Worm (Caenorhabditis elegans) whole organism, L4 larva: ENCODE measurements around the gene paqr-3.

Source experiments
- T26A8.4 ChIP-seq: fragments of 200-800 bp; sonication (Bioruptor generic); IDR thresholded peaks from 2 replicates; pipeline ENCODE4 v1.3.6; 2022; ENCODE audit warnings: missing genetic modification characterization, missing compliant biosample characterization
- ZK546.5 ChIP-seq, 2 experiments: sonication (generic microtip); optimal IDR thresholded peaks; 2 replicates each; lab custom pipeline; 2017; ENCODE audit warnings: missing biosample characterization in 2 of 2, missing genetic modification characterization in 2 of 2
- aha-1 ChIP-seq: fragments of 150-350 bp; peaks from one replicate; lab custom pipeline; 2014; ENCODE audit warnings: missing biosample characterization, missing genetic modification characterization
- lin-13 ChIP-seq: fragments of 150-350 bp; optimal IDR thresholded peaks from 2 replicates; lab custom pipeline; 2014; ENCODE audit warnings: missing biosample characterization, missing genetic modification reagents, missing genetic modification characterization
- mdl-1 ChIP-seq, 2 experiments: fragments of 150-350 bp in 1 of 2; sonication (generic microtip) in 1 of 2; optimal IDR thresholded peaks; 2 replicates each; lab custom pipeline; 2014 to 2017; ENCODE audit warnings: missing biosample characterization in 2 of 2, missing genetic modification characterization in 2 of 2
- mxl-3 ChIP-seq: fragments of 200-800 bp; sonication (Bioruptor generic); optimal IDR thresholded peaks from 2 replicates; lab custom pipeline; 2018; ENCODE audit warnings: mild to moderate bottlenecking, missing genetic modification characterization, missing compliant biosample characterization
- nhr-237 ChIP-seq: sonication (generic microtip); optimal IDR thresholded peaks from 2 replicates; lab custom pipeline; 2017; ENCODE audit warnings: missing biosample characterization, missing genetic modification characterization
- nhr-48 ChIP-seq: sonication (generic microtip); optimal IDR thresholded peaks from 2 replicates; lab custom pipeline; 2016; ENCODE audit warnings: mild to moderate bottlenecking, missing genetic modification characterization, missing compliant biosample characterization
- nhr-76 ChIP-seq: fragments of 150-350 bp; optimal IDR thresholded peaks from 2 replicates; lab custom pipeline; 2014; ENCODE audit warnings: missing biosample characterization, missing genetic modification characterization
- unc-62 ChIP-seq, 3 experiments: fragments of 150-350 bp in 1 of 3; sonication (generic microtip); optimal IDR thresholded peaks in 2 of 3; peaks in 1 of 3; 1 replicate in 1 of 3; 2 replicates in 2 of 3; lab custom pipeline; 2014 to 2017; ENCODE audit warnings: missing biosample characterization in 3 of 3, missing genetic modification characterization in 3 of 3, missing genetic modification reagents in 3 of 3, missing genotype in 1 of 3

ce11 chrIV:14424396-14424795 is 40.9 kb upstream of the paqr-3 start, which contains the start of gene F55B11.3:
- TF ChIP-seq nhr-237 (tag; lab: Kevin White, UChicago) (no peak), mdl-1 (tag; optimal IDR thresholded peaks at IDR 0.05; lab: Kevin White, UChicago) (no peak), mxl-3 (GFP tag; lab: Kevin White, UChicago) (no peak), ZK546.5 (tag; optimal IDR thresholded peaks at IDR 0.05; lab: Kevin White, UChicago) (no peak), nhr-48 (no peak), unc-62 (GFP tag; optimal IDR thresholded peaks at IDR 0.05 in 1 of 2; lab: Kevin White, UChicago) (no peak), unc-62 (tag; optimal IDR thresholded peaks at IDR 0.05; lab: Kevin White, UChicago) (no peak), T26A8.4 (GFP tag; lab: Robert Waterston, UW) (no peak), lin-13 (no peak), nhr-76 (tag; lab: Kevin White, UChicago) (no peak), aha-1 (no peak)
